Worm (Caenorhabditis elegans): ENCODE results near the gene tag-342.

- TF ChIP-seq drap-1 (GFP tag; optimal IDR thresholded peaks at IDR 0.05): no peak
- no peak for TF ChIP-seq elt-1 (tag; optimal IDR thresholded peaks at IDR 0.05; ENCODE audit: borderline replicate concordance, insufficient read depth)
- no peak for TF ChIP-seq bed-3 (GFP tag; optimal IDR thresholded peaks at IDR 0.05)
- no peak for TF ChIP-seq blmp-1 (tag; optimal IDR thresholded peaks at IDR 0.05)
- no peak for TF ChIP-seq mls-2 (tag; optimal IDR thresholded peaks at IDR 0.05)
- no peak for TF ChIP-seq snpc-4 (tag; optimal IDR thresholded peaks at IDR 0.05)
- no peak for TF ChIP-seq pha-4 (tag; optimal IDR thresholded peaks at IDR 0.05)
- TF ChIP-seq sem-2 (GFP tag; optimal IDR thresholded peaks at IDR 0.05): no peak
- TF ChIP-seq lin-13 (tag; optimal IDR thresholded peaks at IDR 0.05): no peak
- TF ChIP-seq mep-1 (tag; optimal IDR thresholded peaks at IDR 0.05): no peak
- TF ChIP-seq nhr-76 (tag; optimal IDR thresholded peaks at IDR 0.05): no peak
- TF ChIP-seq nhr-28 (tag; optimal IDR thresholded peaks at IDR 0.05): no peak
- no peak for TF ChIP-seq unc-62 (GFP tag; optimal IDR thresholded peaks at IDR 0.05)
Measured at ce11 chrIII:9488027-9488426, 20.1 kb downstream of the tag-342 start.
